Worm (Caenorhabditis elegans) whole organism, L3 larva: ENCODE data around the gene C36C9.11.
"Not testable (repeated sequence)": the region's sequence is repeated elsewhere in the genome, so short reads cannot be mapped to it uniquely, and the experiment has no call there.

ENCODE experiments used
- R02D3.7 ChIP-seq: fragments of 150-350 bp; optimal IDR thresholded peaks from 2 replicates; lab custom pipeline; 2014; ENCODE audit warnings: missing biosample characterization, missing genetic modification characterization
- aly-2 ChIP-seq: fragments of 150-350 bp; optimal IDR thresholded peaks from 2 replicates; lab custom pipeline; 2014; ENCODE audit warnings: missing biosample characterization, missing genetic modification characterization
- ama-1 ChIP-seq: fragments of 150-350 bp; optimal IDR thresholded peaks from 2 replicates; lab custom pipeline; 2018
- ceh-28 ChIP-seq: fragments of 150-350 bp; optimal IDR thresholded peaks from 2 replicates; lab custom pipeline; 2014; ENCODE audit warnings: missing biosample characterization, missing genetic modification reagents, missing genetic modification characterization
- ceh-82 ChIP-seq: fragments of 150-350 bp; optimal IDR thresholded peaks from 2 replicates; lab custom pipeline; 2014; ENCODE audit warnings: missing biosample characterization, missing genetic modification characterization
- ceh-9 ChIP-seq: sonication (generic microtip); optimal IDR thresholded peaks from 2 replicates; lab custom pipeline; 2018; ENCODE audit warnings: missing biosample characterization, missing genetic modification characterization
- egl-27 ChIP-seq: sonication (generic microtip); optimal IDR thresholded peaks from 4 replicates; lab custom pipeline; 2017; ENCODE audit warnings: missing biosample characterization, missing genetic modification reagents, missing genetic modification characterization
- egl-5 ChIP-seq: fragments of 150-350 bp; optimal IDR thresholded peaks from 2 replicates; lab custom pipeline; 2017; ENCODE audit warnings: missing biosample characterization, missing genetic modification reagents, missing genetic modification characterization, inconsistent platforms
- elt-1 ChIP-seq: fragments of 150-350 bp; optimal IDR thresholded peaks from 2 replicates; lab custom pipeline; 2014; ENCODE audit warnings: missing biosample characterization, missing genetic modification characterization
- elt-2 ChIP-seq: sonication (generic microtip); optimal IDR thresholded peaks from 2 replicates; lab custom pipeline; 2016; ENCODE audit warnings: missing genetic modification reagents, mild to moderate bottlenecking, missing genetic modification characterization, missing compliant biosample characterization
- eor-1 ChIP-seq, 2 experiments: fragments of 150-350 bp; optimal IDR thresholded peaks; 2 replicates each; lab custom pipeline; 2014 to 2018; ENCODE audit warnings: missing biosample characterization in 2 of 2, missing genetic modification characterization in 2 of 2
- fkh-2 ChIP-seq: fragments of 150-350 bp; optimal IDR thresholded peaks from 2 replicates; lab custom pipeline; 2014; ENCODE audit warnings: missing biosample characterization, missing genetic modification reagents, missing genetic modification characterization
- fos-1 ChIP-seq: fragments of 150-350 bp; optimal IDR thresholded peaks from 2 replicates; lab custom pipeline; 2014; ENCODE audit warnings: missing biosample characterization, missing genetic modification characterization
- hmg-11 ChIP-seq: sonication (generic microtip); optimal IDR thresholded peaks from 2 replicates; lab custom pipeline; 2016; ENCODE audit warnings: missing genetic modification characterization, missing compliant biosample characterization
- jun-1 ChIP-seq: fragments of 150-350 bp; optimal IDR thresholded peaks from 2 replicates; lab custom pipeline; 2014; ENCODE audit warnings: missing biosample characterization, missing genetic modification reagents, missing genetic modification characterization
- lin-15B ChIP-seq: fragments of 150-350 bp; optimal IDR thresholded peaks from 2 replicates; lab custom pipeline; 2014; ENCODE audit warnings: missing biosample characterization, missing genetic modification characterization
- lin-39 ChIP-seq: fragments of 150-350 bp; optimal IDR thresholded peaks from 2 replicates; lab custom pipeline; 2018; ENCODE audit warnings: missing biosample characterization, missing genetic modification reagents, missing genetic modification characterization
- mdl-1 ChIP-seq: fragments of 150-350 bp; optimal IDR thresholded peaks from 2 replicates; lab custom pipeline; 2014; ENCODE audit warnings: missing biosample characterization, missing genetic modification characterization
- nfya-1 ChIP-seq: sonication (generic microtip); optimal IDR thresholded peaks from 2 replicates; lab custom pipeline; 2017; ENCODE audit warnings: missing genetic modification characterization, mild to moderate bottlenecking, missing compliant biosample characterization, antibody characterized with exemption, moderate library complexity; ENCODE audit not compliant: insufficient read depth
- nhr-11 ChIP-seq: fragments of 150-350 bp; optimal IDR thresholded peaks from 2 replicates; lab custom pipeline; 2014; ENCODE audit warnings: missing biosample characterization, missing genetic modification characterization
- nhr-12 ChIP-seq: fragments of 150-350 bp; optimal IDR thresholded peaks from 2 replicates; lab custom pipeline; 2014; ENCODE audit warnings: missing biosample characterization, missing genetic modification characterization
- nhr-23 ChIP-seq: fragments of 150-350 bp; optimal IDR thresholded peaks from 2 replicates; lab custom pipeline; 2014; ENCODE audit warnings: missing biosample characterization, missing genetic modification reagents, missing genetic modification characterization
- nhr-25 ChIP-seq: sonication (generic microtip); optimal IDR thresholded peaks from 2 replicates; lab custom pipeline; 2017; ENCODE audit warnings: missing biosample characterization, missing genetic modification characterization
- nhr-67 ChIP-seq: fragments of 150-350 bp; optimal IDR thresholded peaks from 2 replicates; lab custom pipeline; 2014; ENCODE audit warnings: missing biosample characterization, missing genetic modification characterization
- nhr-76 ChIP-seq: fragments of 150-350 bp; sonication (generic microtip); optimal IDR thresholded peaks from 5 replicates; lab custom pipeline; 2014; ENCODE audit warnings: missing biosample characterization, missing genetic modification characterization
- nhr-77 ChIP-seq: fragments of 150-350 bp; optimal IDR thresholded peaks from 2 replicates; lab custom pipeline; 2014; ENCODE audit warnings: missing biosample characterization, missing genetic modification characterization
- pha-4 ChIP-seq: fragments of 150-350 bp; optimal IDR thresholded peaks from 2 replicates; lab custom pipeline; 2014; ENCODE audit warnings: missing biosample characterization, missing genetic modification reagents, missing genetic modification characterization
- skn-1 ChIP-seq: fragments of 150-350 bp; optimal IDR thresholded peaks from 2 replicates; lab custom pipeline; 2014; ENCODE audit warnings: missing biosample characterization, missing genetic modification characterization
- tbx-2 ChIP-seq: sonication (generic microtip); optimal IDR thresholded peaks from 2 replicates; lab custom pipeline; 2016; ENCODE audit warnings: mild to moderate bottlenecking, missing genetic modification characterization, missing compliant biosample characterization
- unc-62 ChIP-seq: fragments of 150-350 bp; sonication (generic microtip); optimal IDR thresholded peaks from 4 replicates; lab custom pipeline; 2014; ENCODE audit warnings: missing biosample characterization, missing genetic modification reagents, missing genetic modification characterization
- zag-1 ChIP-seq: fragments of 150-350 bp; optimal IDR thresholded peaks from 2 replicates; lab custom pipeline; 2014; ENCODE audit warnings: missing biosample characterization, missing genetic modification characterization

C36C9.11 gene

DNA sequence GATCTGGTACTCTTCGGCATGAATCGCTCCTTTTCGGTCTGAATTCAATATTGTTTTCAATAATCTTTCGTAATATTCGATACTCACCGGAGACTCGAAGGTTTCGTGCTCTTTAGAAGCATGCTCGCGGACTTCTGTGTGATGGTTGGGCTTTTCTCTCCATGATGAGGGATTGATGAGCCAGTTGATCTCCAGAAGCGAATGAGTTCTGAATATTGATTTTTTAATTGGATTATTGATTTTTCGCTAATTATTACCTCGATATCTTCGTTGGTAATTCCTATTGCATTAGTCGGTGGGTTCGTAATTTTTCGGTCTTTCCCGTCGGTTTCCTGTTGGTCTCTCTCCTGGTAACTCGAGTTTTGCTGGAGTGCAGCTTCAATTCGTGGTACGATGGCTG, 20.1 kb upstream of the C36C9.11 start:
- peak; percentile 19 for TF ChIP-seq ceh-28 (tag; lab: Kevin White, UChicago)
- no peak for TF ChIP-seq egl-27 (tag; lab: Kevin White, UChicago)

DNA sequence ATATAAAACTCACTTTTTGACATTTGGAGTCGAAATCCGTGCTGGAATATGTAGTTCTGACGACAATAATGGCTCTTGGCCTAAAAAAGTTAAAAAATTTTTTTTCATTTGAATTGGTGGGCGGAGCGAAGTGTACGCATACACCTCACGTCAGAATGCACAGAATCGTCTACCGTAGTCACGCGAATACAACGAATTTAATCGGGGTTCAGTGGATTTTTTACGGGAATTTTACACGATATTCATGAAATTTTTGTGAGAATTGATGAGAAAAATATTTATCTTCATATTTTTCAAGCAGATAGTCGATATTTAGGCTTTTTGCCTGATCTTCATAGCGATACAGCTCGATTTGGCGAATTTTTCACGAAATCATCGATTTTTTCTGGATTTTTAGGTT, 18.4 kb upstream of the C36C9.11 start, which contains the start of gene R09H3.3:
TSS of gene R09H3.3 (minus strand) at position 101 of the 400 bp plus-strand sequence.
- TF ChIP-seq nhr-25 (tag; lab: Kevin White, UChicago) (no peak), zag-1 (no peak), nhr-12 (tag; lab: Kevin White, UChicago) (no peak), eor-1 (tag; optimal IDR thresholded peaks at IDR 0.05; lab: Kevin White, UChicago) (no peak), mdl-1 (no peak), ceh-82 (tag; lab: Kevin White, UChicago) (no peak), jun-1 (tag; lab: Kevin White, UChicago) (no peak), nhr-23 (tag; lab: Kevin White, UChicago) (no peak), pha-4 (tag; lab: Kevin White, UChicago) (no peak), aly-2 (no peak), hmg-11 (tag; lab: Kevin White, UChicago) (no peak), lin-15B (no peak), R02D3.7 (no peak), fkh-2 (tag; lab: Kevin White, UChicago) (no peak), nhr-11 (tag; lab: Kevin White, UChicago) (no peak), elt-2 (tag; lab: Kevin White, UChicago) (no peak), ceh-9 (tag; lab: Kevin White, UChicago) (no peak)

DNA sequence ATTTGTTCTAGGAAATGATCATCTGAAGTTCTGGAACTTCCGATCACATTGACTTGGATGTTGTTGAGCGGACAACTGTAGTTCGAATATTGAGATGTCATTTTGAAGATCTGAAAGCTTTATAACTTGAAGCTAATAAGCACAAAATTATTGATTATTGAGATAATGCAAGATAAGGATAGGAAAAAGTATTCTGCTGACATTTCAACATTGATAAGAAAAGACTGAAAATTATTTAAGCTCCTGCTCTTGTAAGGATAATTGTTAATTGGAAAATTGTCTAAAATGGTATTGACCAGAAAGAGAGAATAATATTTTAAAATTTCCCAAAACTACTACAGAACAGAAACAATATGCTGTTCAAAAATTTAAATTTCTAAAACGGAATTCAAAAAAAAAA, 13.1 kb upstream of the C36C9.11 start, which contains the start of gene tbx-31:
TSS of gene tbx-31 (minus strand) at position 101 of the 400 bp plus-strand sequence.
- TF ChIP-seq lin-39 (tag; lab: Kevin White, UChicago) (no peak), nhr-77 (no peak)

DNA sequence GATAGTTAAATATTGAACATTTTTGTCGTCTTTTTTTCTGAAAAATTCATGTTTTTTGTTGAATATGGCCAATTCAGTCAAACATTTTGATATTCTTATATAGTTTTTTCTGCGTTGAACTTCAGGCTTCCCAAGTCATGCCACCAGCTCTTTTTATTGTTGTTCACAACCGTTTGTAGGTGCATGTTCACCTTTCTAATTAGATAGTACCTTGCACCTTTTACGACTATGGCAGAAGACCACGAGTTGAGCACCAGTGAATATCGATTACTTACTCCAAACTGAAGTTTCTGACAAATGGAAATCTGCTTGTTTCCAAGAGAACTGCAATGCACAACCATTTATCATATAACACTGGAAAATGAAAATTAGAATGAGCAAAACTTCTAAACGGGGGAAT, 11.3 kb upstream of the C36C9.11 start:
- TF ChIP-seq lin-39 (tag; lab: Kevin White, UChicago) (no peak), egl-5 (tag; lab: Kevin White, UChicago) (no peak), mdl-1 (no peak), pha-4 (tag; lab: Kevin White, UChicago) (no peak), fkh-2 (tag; lab: Kevin White, UChicago) (no peak), elt-1 (tag; lab: Kevin White, UChicago) (no peak), nfya-1 (tag; lab: Kevin White, UChicago) (no peak), ceh-9 (tag; lab: Kevin White, UChicago) (no peak), tbx-2 (tag; lab: Kevin White, UChicago) (no peak), zag-1 (no peak), nhr-67 (tag; lab: Kevin White, UChicago) (no peak)

DNA sequence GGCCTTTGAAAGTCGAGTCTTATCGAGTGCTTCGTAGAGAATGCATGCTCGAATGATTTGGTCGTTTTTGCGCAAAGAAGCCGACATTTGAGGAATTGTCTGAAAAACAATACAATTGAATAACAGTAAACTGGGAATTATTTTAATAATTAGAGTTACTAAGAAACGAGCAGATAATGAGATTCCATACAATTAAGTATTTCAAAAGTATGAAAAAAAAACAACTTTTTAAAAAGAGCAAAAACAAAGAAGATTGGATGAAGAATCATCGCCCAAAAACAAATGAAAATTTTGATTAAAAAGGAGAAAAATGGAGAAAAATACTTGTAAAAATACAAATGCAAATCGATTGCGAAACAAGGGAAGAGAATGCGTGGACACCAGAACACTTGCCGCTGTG, 9.2 kb upstream of the C36C9.11 start, which contains the start of gene fbxa-170:
TSS of gene fbxa-170 (minus strand) at position 101 of the 400 bp plus-strand sequence.
- TF ChIP-seq elt-1 (tag; lab: Kevin White, UChicago) (no peak), nfya-1 (tag; lab: Kevin White, UChicago) (no peak), egl-27 (tag; lab: Kevin White, UChicago) (no peak), hmg-11 (tag; lab: Kevin White, UChicago) (no peak)

DNA sequence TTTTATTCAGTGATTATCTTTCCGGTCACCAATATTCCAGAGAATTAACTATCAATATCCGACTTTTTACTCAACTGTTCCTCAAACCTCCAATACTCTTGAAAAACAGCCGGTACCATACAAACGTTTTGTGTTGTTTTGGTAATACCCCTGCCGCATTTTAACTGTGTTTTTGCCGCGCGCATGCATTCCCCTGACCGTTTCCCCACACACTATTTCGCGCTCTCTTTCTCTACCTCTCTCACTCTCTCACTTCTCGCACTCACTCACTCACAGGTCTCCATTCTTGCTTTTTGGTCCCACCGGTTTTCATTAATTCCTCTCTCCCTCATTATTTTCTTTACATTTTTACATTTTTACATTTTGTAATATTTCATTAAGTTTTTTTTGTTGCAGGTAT, 4.6 kb upstream of the C36C9.11 start, which contains the start of gene meg-4:
TSS of gene meg-4 (plus strand) at position 397 of the 400 bp plus-strand sequence.
- TF ChIP-seq fos-1 (no peak), nhr-23 (tag; lab: Kevin White, UChicago) (no peak), skn-1 (no peak), ama-1 (lab: Kevin White, UChicago) (no peak), lin-39 (tag; lab: Kevin White, UChicago) (no peak), nhr-67 (tag; lab: Kevin White, UChicago) (no peak), jun-1 (tag; lab: Kevin White, UChicago) (no peak), nhr-12 (tag; lab: Kevin White, UChicago) (no peak), nhr-25 (tag; lab: Kevin White, UChicago) (no peak), zag-1 (no peak), R02D3.7 (no peak)

DNA sequence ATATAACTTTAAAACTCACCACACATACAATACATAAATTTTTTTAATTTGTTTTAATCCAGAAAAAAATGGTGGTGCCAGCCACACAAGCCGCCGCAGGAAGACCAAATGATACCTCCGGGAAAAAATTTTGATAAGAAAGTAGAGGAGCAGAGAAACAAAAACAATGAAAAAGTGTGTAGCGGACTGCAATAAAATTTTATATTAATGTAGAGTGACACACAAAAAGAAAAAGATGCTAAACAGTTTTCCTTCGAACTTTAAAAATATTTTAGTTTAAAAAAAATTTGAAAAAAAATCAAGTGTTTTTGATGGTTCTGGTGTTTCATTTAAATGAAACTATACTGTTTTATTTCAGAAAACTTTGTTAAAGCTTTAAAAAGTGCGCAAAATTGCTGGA, 2.8 kb downstream of the C36C9.11 start, which contains the start of gene C36C9.12:
TSS of gene C36C9.12 (minus strand) at position 101 of the 400 bp plus-strand sequence.
- TF ChIP-seq lin-15B; unc-62 (GFP tag; lab: Kevin White, UChicago); nhr-76 (tag; lab: Kevin White, UChicago): not testable (repeated sequence)
